Worm (Caenorhabditis elegans): Measurements from ENCODE around the gene F15G9.6.
A peak's percentile ranks its signal among the peaks of the same experiment; 100 is the strongest.
"Not testable (repeated sequence)": the region's sequence is repeated elsewhere in the genome, so short reads cannot be mapped to it uniquely, and the experiment has no call there.

The F15G9.6 gene

ce11 chrX:9743513-9743914 is 34.0 kb downstream of the F15G9.6 start (continued):
- peak; percentile 93 for TF ChIP-seq dmd-6 (GFP tag; IDR thresholded peaks at IDR 0.05)
- peak; percentile 72 for TF ChIP-seq nhr-6 (tag; optimal IDR thresholded peaks at IDR 0.05)
- TF ChIP-seq D1046.2 (GFP tag; IDR thresholded peaks at IDR 0.05): peak; percentile 96
- peak; percentile 94 for TF ChIP-seq zfp-3 (GFP tag; conservative IDR thresholded peaks at IDR 0.05)
- peak; percentile 99 for TF ChIP-seq lim-7 (GFP tag; IDR thresholded peaks at IDR 0.05)
- TF ChIP-seq nhr-48 (tag; optimal IDR thresholded peaks at IDR 0.05): peak; percentile 86
- peak; percentile 97 for TF ChIP-seq lin-1 (GFP tag; IDR thresholded peaks at IDR 0.05)
- peak; percentile 97; the same call in 1 of the 2 replicates for TF ChIP-seq daf-8 (GFP tag; IDR thresholded peaks at IDR 0.05)
- TF ChIP-seq hif-1 (tag; optimal IDR thresholded peaks at IDR 0.05): peak; percentile 72 to 80
- TF ChIP-seq F44E2.7 (GFP tag; IDR thresholded peaks at IDR 0.05): peak; percentile 98
- TF ChIP-seq arid-1 (GFP tag; conservative IDR thresholded peaks at IDR 0.05): peak; percentile 97
- TF ChIP-seq Y5F2A.4 (GFP tag; optimal IDR thresholded peaks at IDR 0.05): peak; percentile 93
- peak; percentile 70 for TF ChIP-seq T20F7.1 (GFP tag; optimal IDR thresholded peaks at IDR 0.05)
- peak; percentile 98 for TF ChIP-seq tra-1 (GFP tag; IDR thresholded peaks at IDR 0.05)
- TF ChIP-seq mes-2 (tag; optimal IDR thresholded peaks at IDR 0.05; ENCODE audit: poor library complexity, severe bottlenecking): peak; percentile 87
- peak; percentile 97 for TF ChIP-seq Y75B8A.6 (GFP tag; IDR thresholded peaks at IDR 0.05)
- TF ChIP-seq F26F4.8 (GFP tag; conservative IDR thresholded peaks at IDR 0.05): peak; percentile 99
- TF ChIP-seq rbr-2 (tag; optimal IDR thresholded peaks at IDR 0.05): peak; percentile 95
- TF ChIP-seq nhr-42 (GFP tag; IDR thresholded peaks at IDR 0.05): peak; percentile 93
- peak; percentile 78 to 95 for TF ChIP-seq daf-16 (GFP tag; optimal IDR thresholded peaks at IDR 0.05)
- peak; percentile 77 for TF ChIP-seq daf-16 (tag; optimal IDR thresholded peaks at IDR 0.05)
- TF ChIP-seq ces-1 (GFP tag; optimal IDR thresholded peaks at IDR 0.05): peak; percentile 84
- TF ChIP-seq zip-11 (GFP tag; IDR thresholded peaks at IDR 0.05): peak; percentile 89
- peak; percentile 19 for TF ChIP-seq dpl-1 (GFP tag; optimal IDR thresholded peaks at IDR 0.05)
- TF ChIP-seq dmd-8 (GFP tag; IDR thresholded peaks at IDR 0.05): peak; percentile 99
- TF ChIP-seq Y48G9A.11 (GFP tag; IDR thresholded peaks at IDR 0.05): peak; percentile 90
- TF ChIP-seq gei-8 (GFP tag; optimal IDR thresholded peaks at IDR 0.05): peak; percentile 91
- TF ChIP-seq T26A8.4 (GFP tag; IDR thresholded peaks at IDR 0.05): peak; percentile 96
- TF ChIP-seq zip-2 (tag; optimal IDR thresholded peaks at IDR 0.05): peak; percentile 68
- TF ChIP-seq F10B5.3 (tag; optimal IDR thresholded peaks at IDR 0.05): peak; percentile 89
- peak; percentile 84 for TF ChIP-seq fkh-10 (GFP tag; optimal IDR thresholded peaks at IDR 0.05)
- TF ChIP-seq lsy-2 (tag; optimal IDR thresholded peaks at IDR 0.05): peak in 1 of 2 experiments; percentile 8
- TF ChIP-seq unc-62 (GFP tag; optimal IDR thresholded peaks at IDR 0.05 in 1 of 2): peak in 1 of 2 experiments; percentile 96
- not testable (repeated sequence) for TF ChIP-seq unc-62 (tag; optimal IDR thresholded peaks at IDR 0.05)
- TF ChIP-seq daf-19 (GFP tag; conservative IDR thresholded peaks at IDR 0.05): peak; percentile 97
- TF ChIP-seq zfp-2 (tag; optimal IDR thresholded peaks at IDR 0.05): peak; percentile 78
- TF ChIP-seq nhr-102 (tag; optimal IDR thresholded peaks at IDR 0.05): peak; percentile 92
- TF ChIP-seq jun-1 (tag; optimal IDR thresholded peaks at IDR 0.05): peak; percentile 71
- TF ChIP-seq egl-43 (GFP tag; IDR thresholded peaks at IDR 0.05): peak; percentile 100
- peak; percentile 83 for TF ChIP-seq hlh-11 (tag; optimal IDR thresholded peaks at IDR 0.05)
- peak; percentile 94 for TF ChIP-seq nhr-41 (GFP tag; IDR thresholded peaks at IDR 0.05)
- peak; percentile 91 for TF ChIP-seq duxl-1 (tag; optimal IDR thresholded peaks at IDR 0.05; ENCODE audit: poor library complexity)
- peak; percentile 51 for TF ChIP-seq attf-4 (tag; optimal IDR thresholded peaks at IDR 0.05)
- peak; percentile 84; the same call in 1 of the 2 replicates for TF ChIP-seq tag-97 (GFP tag; IDR thresholded peaks at IDR 0.05)
- TF ChIP-seq sdz-12 (GFP tag; optimal IDR thresholded peaks at IDR 0.05): peak; percentile 96
- TF ChIP-seq ceh-44 (GFP tag; IDR thresholded peaks at IDR 0.05): peak; percentile 95
- TF ChIP-seq lin-29 (GFP tag; IDR thresholded peaks at IDR 0.05): peak; percentile 93
- TF ChIP-seq saeg-2 (GFP tag; IDR thresholded peaks at IDR 0.05): peak; percentile 93
- TF ChIP-seq nhr-28 (tag; optimal IDR thresholded peaks at IDR 0.05): peak; percentile 69
- TF ChIP-seq unc-130 (GFP tag; optimal IDR thresholded peaks at IDR 0.05): peak; percentile 88
- TF ChIP-seq ctbp-1 (GFP tag; IDR thresholded peaks at IDR 0.05): peak; percentile 98

Data from whole organism, L4 larva.